Worm (Caenorhabditis elegans) whole organism, early embryonic: ENCODE measurements around the gene bath-41.

Experiments used
- B0310.2 ChIP-seq: sonication (generic microtip); optimal IDR thresholded peaks from 2 replicates; lab custom pipeline; 2016; ENCODE audit warnings: mild to moderate bottlenecking, missing genetic modification characterization, missing compliant biosample characterization
- F13C5.2 ChIP-seq: sonication (generic microtip); optimal IDR thresholded peaks from 2 replicates; lab custom pipeline; 2017; ENCODE audit warnings: mild to moderate bottlenecking, missing genetic modification characterization, inconsistent platforms, missing compliant biosample characterization
- aly-1 ChIP-seq: sonication (generic microtip); optimal IDR thresholded peaks from 2 replicates; lab custom pipeline; 2016; ENCODE audit warnings: missing genetic modification characterization, missing compliant biosample characterization
- ama-1 ChIP-seq: fragments of 150-350 bp; optimal IDR thresholded peaks from 2 replicates; lab custom pipeline; 2014
- ceh-36 ChIP-seq: sonication (generic microtip); optimal IDR thresholded peaks from 2 replicates; lab custom pipeline; 2016; ENCODE audit warnings: missing genetic modification characterization, inconsistent platforms, missing compliant biosample characterization
- flt-1 ChIP-seq: fragments of 200-800 bp; sonication (Bioruptor generic); IDR thresholded peaks from 2 replicates; pipeline ENCODE4 v1.3.6; 2022; ENCODE audit warnings: missing genetic modification characterization, missing compliant biosample characterization
- hmbx-1 ChIP-seq: sonication (generic microtip); optimal IDR thresholded peaks from 2 replicates; lab custom pipeline; 2016; ENCODE audit warnings: mild to moderate bottlenecking, missing genetic modification characterization, missing compliant biosample characterization
- pes-1 ChIP-seq: fragments of 200-800 bp; sonication (Bioruptor generic); IDR thresholded peaks from 2 replicates; pipeline ENCODE4 v1.3.6; 2022; ENCODE audit warnings: missing genetic modification reagents, missing genetic modification characterization, missing compliant biosample characterization
- scrt-1 ChIP-seq: fragments of 200-800 bp; sonication (Bioruptor generic); IDR thresholded peaks from 2 replicates; pipeline ENCODE4 v1.3.6; 2022; ENCODE audit warnings: missing genetic modification characterization, missing compliant biosample characterization
- sea-1 ChIP-seq: fragments of 200-800 bp; sonication (Bioruptor generic); conservative IDR thresholded peaks from 2 replicates; pipeline ENCODE4 v1.3.6; 2022; ENCODE audit warnings: missing genetic modification characterization, missing compliant biosample characterization
- tra-4 ChIP-seq: sonication (generic microtip); optimal IDR thresholded peaks from 2 replicates; lab custom pipeline; 2017; ENCODE audit warnings: missing genetic modification characterization, missing compliant biosample characterization

DNA sequence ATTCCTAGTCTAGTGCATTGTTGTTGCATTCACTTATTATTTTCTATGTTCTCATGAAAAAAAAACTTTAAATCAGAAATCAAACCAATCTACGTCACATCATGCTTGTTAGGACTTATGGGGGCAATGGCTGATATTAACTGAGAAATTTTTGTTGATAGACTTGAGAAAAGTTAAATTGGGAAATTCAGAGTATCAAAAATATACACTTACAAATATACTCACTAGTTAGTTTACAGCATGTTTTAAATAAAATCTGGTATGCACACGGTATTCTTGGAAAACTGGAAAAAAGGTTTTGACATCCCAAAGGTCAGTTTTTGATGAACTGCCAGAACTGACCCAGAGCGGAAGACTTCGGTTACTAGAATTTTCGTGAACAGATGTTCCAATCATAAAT is 41.1 kb downstream of the bath-41 start:
- TF ChIP-seq flt-1, result no peak
- no peak for TF ChIP-seq ama-1
- TF ChIP-seq tra-4 (tag; lab: Kevin White, UChicago), result no peak
- no peak for TF ChIP-seq pes-1 (GFP tag; lab: Robert Waterston, UW)
- TF ChIP-seq aly-1 (tag; lab: Kevin White, UChicago), result no peak
- TF ChIP-seq scrt-1 (GFP tag; lab: Robert Waterston, UW), result no peak
- TF ChIP-seq ceh-36 (tag; lab: Kevin White, UChicago), result no peak
- no peak for TF ChIP-seq hmbx-1 (tag; lab: Kevin White, UChicago)
- TF ChIP-seq F13C5.2 (tag; lab: Kevin White, UChicago), result no peak
- TF ChIP-seq sea-1 (GFP tag; lab: Robert Waterston, UW), result no peak
- no peak for TF ChIP-seq B0310.2 (tag; lab: Kevin White, UChicago)
